Worm (Caenorhabditis elegans) whole organism, L1 larva: ENCODE results near the gene ZK822.1.

ENCODE experiments used
- lin-39 ChIP-seq: fragments of 150-350 bp; optimal IDR thresholded peaks from 2 replicates; lab custom pipeline; 2014; ENCODE audit warnings: missing biosample characterization, missing genetic modification reagents, missing genetic modification characterization
- nhr-12 ChIP-seq: sonication (generic microtip); optimal IDR thresholded peaks from 2 replicates; lab custom pipeline; 2017; ENCODE audit warnings: missing biosample characterization, missing genetic modification characterization
- rnt-1 ChIP-seq: sonication (generic microtip); optimal IDR thresholded peaks from 2 replicates; lab custom pipeline; 2016; ENCODE audit warnings: mild to moderate bottlenecking, missing genetic modification characterization, moderate library complexity, missing compliant biosample characterization
- unc-86 ChIP-seq: sonication (generic microtip); optimal IDR thresholded peaks from 2 replicates; lab custom pipeline; 2016; ENCODE audit warnings: missing genetic modification characterization, missing compliant biosample characterization

DNA sequence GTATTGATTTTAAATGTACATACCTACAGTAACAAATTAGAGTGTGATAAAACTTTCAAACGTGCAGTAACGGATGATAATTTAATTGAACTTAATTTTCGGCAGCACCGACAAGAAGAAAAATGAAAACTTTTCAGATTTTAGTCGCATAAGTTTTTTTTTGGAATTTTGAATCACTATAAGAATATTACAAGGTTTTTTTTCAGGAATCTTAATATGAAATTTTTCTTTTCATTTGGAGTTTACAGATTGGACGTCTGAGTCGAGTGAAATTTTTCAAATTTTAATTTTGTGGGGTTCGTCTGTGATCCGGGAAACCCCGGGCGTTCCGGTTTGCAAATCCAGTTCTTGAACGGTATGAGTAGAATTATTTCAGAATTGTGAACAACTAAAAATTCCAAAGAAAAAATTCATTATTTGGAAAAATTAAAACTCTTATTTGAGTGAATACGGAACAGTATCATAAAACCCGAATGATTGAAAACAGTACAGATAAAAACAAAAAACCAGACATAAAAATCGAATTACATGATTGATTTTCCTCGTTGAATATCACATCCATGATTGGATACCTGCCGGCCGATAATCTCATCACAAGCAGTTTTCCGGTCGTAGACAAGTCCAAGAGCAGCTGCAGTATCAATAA lies 8.5 kb downstream of the ZK822.1 start:
- TF ChIP-seq nhr-12 (tag; lab: Kevin White, UChicago) (no peak), unc-86 (tag; lab: Kevin White, UChicago) (no peak), rnt-1 (tag; lab: Kevin White, UChicago) (no peak), lin-39 (tag; lab: Kevin White, UChicago) (no peak)
